Fruit fly (Drosophila melanogaster) whole organism, embryonic: ENCODE measurements around the gene GABPI.

Experiments
- Antp ChIP-seq: fragments of 200-800 bp; sonication (Bioruptor generic); optimal IDR thresholded peaks from 3 replicates; lab custom pipeline; 2016; ENCODE audit warnings: missing biosample characterization, missing genetic modification characterization
- Asciz ChIP-seq: fragments of 200-800 bp; sonication (Bioruptor generic); optimal IDR thresholded peaks from 2 replicates; lab custom pipeline; 2017; ENCODE audit warnings: missing biosample characterization, mild to moderate bottlenecking, missing genetic modification characterization, missing genetic modification reagents
- Atf-2 ChIP-seq: fragments of 200-800 bp; sonication (Bioruptor generic); optimal IDR thresholded peaks from 2 replicates; lab custom pipeline; 2016; ENCODE audit warnings: missing biosample characterization, missing genetic modification characterization
- Atf3 ChIP-seq: fragments of 200-800 bp; sonication (Bioruptor generic); optimal IDR thresholded peaks from 3 replicates; lab custom pipeline; 2016; ENCODE audit warnings: missing biosample characterization, missing genetic modification characterization
- CG10431 ChIP-seq: fragments of 200-800 bp; sonication (Bioruptor generic); optimal IDR thresholded peaks from 3 replicates; lab custom pipeline; 2018; ENCODE audit warnings: missing biosample characterization, mild to moderate bottlenecking, missing genetic modification characterization
- CG12391 ChIP-seq: fragments of 200-800 bp; sonication (Bioruptor generic); optimal IDR thresholded peaks from 3 replicates; lab custom pipeline; 2018; ENCODE audit warnings: missing biosample characterization, mild to moderate bottlenecking, missing genetic modification characterization, moderate library complexity
- CG12769 ChIP-seq: fragments of 200-800 bp; sonication (Bioruptor generic); optimal IDR thresholded peaks from 2 replicates; lab custom pipeline; 2019; ENCODE audit warnings: missing biosample characterization, mild to moderate bottlenecking, missing genetic modification characterization, moderate library complexity
- CG14860 ChIP-seq: fragments of 200-800 bp; sonication (Bioruptor generic); IDR thresholded peaks from 3 replicates; pipeline ENCODE4 v1.3.6; 2022; ENCODE audit warnings: missing biosample characterization, missing genetic modification characterization; ENCODE audit not compliant: partially characterized antibody
- CG14965 ChIP-seq: fragments of 200-800 bp; sonication (Bioruptor generic); optimal IDR thresholded peaks from 2 replicates; lab custom pipeline; 2016; ENCODE audit warnings: missing biosample characterization, missing genetic modification characterization, borderline replicate concordance
- CG15696 ChIP-seq: fragments of 200-800 bp; sonication (Bioruptor generic); optimal IDR thresholded peaks from 2 replicates; lab custom pipeline; 2019; ENCODE audit warnings: missing biosample characterization, mild to moderate bottlenecking, missing genetic modification characterization, moderate library complexity
- CG1647 ChIP-seq: fragments of 200-800 bp; sonication (Bioruptor generic); optimal IDR thresholded peaks from 3 replicates; lab custom pipeline; 2016; ENCODE audit warnings: missing biosample characterization, missing genetic modification characterization
- CG16813 ChIP-seq: fragments of 200-800 bp; sonication (Bioruptor generic); IDR thresholded peaks from 3 replicates; pipeline ENCODE4 v1.3.6; 2022; ENCODE audit warnings: missing biosample characterization, missing genetic modification characterization; ENCODE audit not compliant: partially characterized antibody
- CG2678 ChIP-seq: fragments of 200-800 bp; sonication (Bioruptor generic); optimal IDR thresholded peaks from 3 replicates; lab custom pipeline; 2019; ENCODE audit warnings: missing biosample characterization, mild to moderate bottlenecking, missing genetic modification characterization, moderate library complexity
- CG30403 ChIP-seq: fragments of 200-800 bp; sonication (Bioruptor generic); optimal IDR thresholded peaks from 3 replicates; lab custom pipeline; 2016; ENCODE audit warnings: missing biosample characterization, missing genetic modification characterization
- CG32532 ChIP-seq: fragments of 200-800 bp; sonication (Bioruptor generic); IDR thresholded peaks from 2 replicates; pipeline ENCODE4 v1.3.6; 2022; ENCODE audit warnings: missing biosample characterization, missing genetic modification characterization
- CG32772 ChIP-seq: fragments of 200-800 bp; sonication (Bioruptor generic); IDR thresholded peaks from 2 replicates; pipeline ENCODE4 v1.3.6; 2022; ENCODE audit warnings: missing biosample characterization, missing genetic modification characterization
- CG33213 ChIP-seq: fragments of 200-800 bp; sonication (Bioruptor generic); optimal IDR thresholded peaks from 3 replicates; lab custom pipeline; 2016; ENCODE audit warnings: missing biosample characterization, missing genetic modification characterization
- CG34224 ChIP-seq: fragments of 200-800 bp; sonication (Bioruptor generic); IDR thresholded peaks from 3 replicates; pipeline ENCODE4 v1.3.6; 2022; ENCODE audit warnings: missing biosample characterization, missing genetic modification characterization; ENCODE audit not compliant: partially characterized antibody
- CG3838 ChIP-seq: fragments of 200-800 bp; sonication (Bioruptor generic); optimal IDR thresholded peaks from 3 replicates; lab custom pipeline; 2016; ENCODE audit warnings: missing biosample characterization, missing genetic modification characterization
- CG5180 ChIP-seq: fragments of 200-800 bp; sonication (Bioruptor generic); optimal IDR thresholded peaks from 3 replicates; lab custom pipeline; 2017; ENCODE audit warnings: missing biosample characterization, missing genetic modification characterization, mild to moderate bottlenecking, moderate library complexity, missing genetic modification reagents
- CG5953 ChIP-seq: fragments of 200-800 bp; sonication (Bioruptor generic); IDR thresholded peaks from 2 replicates; pipeline ENCODE4 v1.3.6; 2022; ENCODE audit warnings: missing biosample characterization, missing genetic modification characterization
- CG6272 ChIP-seq: fragments of 200-800 bp; sonication (Bioruptor generic); IDR thresholded peaks from 2 replicates; pipeline ENCODE4 v1.3.6; 2022; ENCODE audit warnings: missing biosample characterization, missing genetic modification characterization
- CG7786 ChIP-seq: fragments of 200-800 bp; sonication (Bioruptor generic); optimal IDR thresholded peaks from 2 replicates; lab custom pipeline; 2016; ENCODE audit warnings: missing biosample characterization, missing genetic modification characterization
- CG8281 ChIP-seq: fragments of 200-800 bp; sonication (Bioruptor generic); optimal IDR thresholded peaks from 2 replicates; lab custom pipeline; 2018; ENCODE audit warnings: missing biosample characterization, mild to moderate bottlenecking, missing genetic modification characterization, moderate library complexity
- CG9609 ChIP-seq: fragments of 200-800 bp; sonication (Bioruptor generic); optimal IDR thresholded peaks from 3 replicates; lab custom pipeline; 2016; ENCODE audit warnings: missing biosample characterization, missing genetic modification characterization
- CG9817 ChIP-seq: fragments of 200-800 bp; sonication (Bioruptor generic); optimal IDR thresholded peaks from 2 replicates; lab custom pipeline; 2018; ENCODE audit warnings: missing biosample characterization, mild to moderate bottlenecking, missing genetic modification characterization, moderate library complexity
- Camta ChIP-seq: fragments of 200-800 bp; sonication (Bioruptor generic); optimal IDR thresholded peaks from 2 replicates; lab custom pipeline; 2016; ENCODE audit warnings: missing biosample characterization, missing genetic modification characterization
- Hsf ChIP-seq: fragments of 200-800 bp; sonication (Bioruptor generic); optimal IDR thresholded peaks from 3 replicates; lab custom pipeline; 2016; ENCODE audit warnings: missing biosample characterization, missing genetic modification characterization
- Lhr ChIP-seq: fragments of 200-800 bp; sonication (Bioruptor generic); optimal IDR thresholded peaks from 3 replicates; lab custom pipeline; 2017; ENCODE audit warnings: mild to moderate bottlenecking, missing biosample characterization, missing genetic modification reagents, missing genetic modification characterization
- Max ChIP-seq: fragments of 200-800 bp; sonication (Bioruptor generic); optimal IDR thresholded peaks from 2 replicates; lab custom pipeline; 2016; ENCODE audit warnings: missing biosample characterization, mild to moderate bottlenecking, missing genetic modification characterization
- Neu2 ChIP-seq: fragments of 200-800 bp; sonication (Bioruptor generic); optimal IDR thresholded peaks from 3 replicates; lab custom pipeline; 2016; ENCODE audit warnings: missing biosample characterization, missing genetic modification characterization, borderline replicate concordance
- Rx ChIP-seq: fragments of 200-800 bp; sonication (Bioruptor generic); IDR thresholded peaks from 2 replicates; pipeline ENCODE4 v1.3.6; 2022; ENCODE audit warnings: missing biosample characterization, missing genetic modification characterization
- Side ChIP-seq: fragments of 200-800 bp; sonication (Bioruptor generic); optimal IDR thresholded peaks from 2 replicates; lab custom pipeline; 2016; ENCODE audit warnings: missing biosample characterization, missing genetic modification characterization
- Trl ChIP-seq, 3 experiments: fragments of >200 bp in 2 of 3; fragments of 200-800 bp in 1 of 3; sonication (Bioruptor generic) in 1 of 3; optimal IDR thresholded peaks; 2 replicates in 1 of 3; 3 replicates in 2 of 3; lab custom pipeline; 2016 to 2017; ENCODE audit warnings: missing biosample characterization in 1 of 3, missing genetic modification characterization in 1 of 3
- Xbp1 ChIP-seq: fragments of 200-800 bp; sonication (Bioruptor generic); optimal IDR thresholded peaks from 3 replicates; lab custom pipeline; 2016; ENCODE audit warnings: missing biosample characterization, mild to moderate bottlenecking, missing genetic modification characterization
- ab ChIP-seq: fragments of 200-800 bp; sonication (Bioruptor generic); optimal IDR thresholded peaks from 2 replicates; lab custom pipeline; 2016; ENCODE audit warnings: missing biosample characterization, missing genetic modification characterization
- br ChIP-seq: fragments of >200 bp; optimal IDR thresholded peaks from 2 replicates; lab custom pipeline; 2017
- bsh ChIP-seq, 2 experiments: fragments of 200-800 bp; sonication (Bioruptor generic); optimal IDR thresholded peaks; 2 replicates each; lab custom pipeline; 2017 to 2018; ENCODE audit warnings: mild to moderate bottlenecking in 2 of 2, missing biosample characterization in 2 of 2, missing genetic modification characterization in 2 of 2, moderate library complexity in 1 of 2
- dm ChIP-seq: fragments of 200-800 bp; sonication (Bioruptor generic); optimal IDR thresholded peaks from 3 replicates; lab custom pipeline; 2016; ENCODE audit warnings: missing biosample characterization, missing genetic modification characterization
- esg ChIP-seq: fragments of 200-800 bp; sonication (Bioruptor generic); conservative IDR thresholded peaks from 2 replicates; pipeline ENCODE4 v1.3.6; 2022; ENCODE audit warnings: missing biosample characterization, missing genetic modification characterization
- ewg ChIP-seq: fragments of 200-800 bp; sonication (Bioruptor generic); optimal IDR thresholded peaks from 3 replicates; lab custom pipeline; 2017; ENCODE audit warnings: mild to moderate bottlenecking, missing biosample characterization, missing genetic modification reagents, missing genetic modification characterization
- fru ChIP-seq: fragments of >200 bp; optimal IDR thresholded peaks from 2 replicates; lab custom pipeline; 2017
- inv ChIP-seq: fragments of 200-800 bp; sonication (Bioruptor generic); IDR thresholded peaks from 2 replicates; pipeline ENCODE4 v1.3.6; 2022; ENCODE audit warnings: missing biosample characterization, missing genetic modification characterization; ENCODE audit not compliant: partially characterized antibody
- pb ChIP-seq: fragments of 200-800 bp; sonication (Bioruptor generic); optimal IDR thresholded peaks from 3 replicates; lab custom pipeline; 2016; ENCODE audit warnings: missing biosample characterization, missing genetic modification characterization
- scrt ChIP-seq: fragments of 200-800 bp; sonication (Bioruptor generic); optimal IDR thresholded peaks from 2 replicates; lab custom pipeline; 2018; ENCODE audit warnings: missing biosample characterization, mild to moderate bottlenecking, missing genetic modification characterization, moderate library complexity
- sens-2 ChIP-seq: fragments of 200-800 bp; sonication (Bioruptor generic); IDR thresholded peaks from 2 replicates; pipeline ENCODE4 v1.3.6; 2022; ENCODE audit warnings: missing biosample characterization, missing genetic modification characterization
- tna ChIP-seq: fragments of 200-800 bp; sonication (Bioruptor generic); IDR thresholded peaks from 2 replicates; pipeline ENCODE4 v1.3.6; 2022; ENCODE audit warnings: missing biosample characterization, missing genetic modification characterization; ENCODE audit not compliant: partially characterized antibody
- ttk ChIP-seq: fragments of 200-800 bp; sonication (Bioruptor generic); IDR thresholded peaks from 2 replicates; pipeline ENCODE4 v2.1.2; 2022; ENCODE audit warnings: missing biosample characterization, missing genetic modification characterization
- vfl ChIP-seq: fragments of 200-800 bp; sonication (Bioruptor generic); optimal IDR thresholded peaks from 2 replicates; lab custom pipeline; 2016; ENCODE audit warnings: missing biosample characterization, missing genetic modification characterization
- vnd ChIP-seq: fragments of 200-800 bp; sonication (Bioruptor generic); IDR thresholded peaks from 3 replicates; pipeline ENCODE4 v1.3.6; 2022; ENCODE audit warnings: missing biosample characterization, missing genetic modification characterization; ENCODE audit not compliant: partially characterized antibody
- wek ChIP-seq: fragments of 200-800 bp; sonication (Bioruptor generic); optimal IDR thresholded peaks from 3 replicates; lab custom pipeline; 2018; ENCODE audit warnings: missing biosample characterization, mild to moderate bottlenecking, missing genetic modification characterization, moderate library complexity

The GABPI gene

DNA sequence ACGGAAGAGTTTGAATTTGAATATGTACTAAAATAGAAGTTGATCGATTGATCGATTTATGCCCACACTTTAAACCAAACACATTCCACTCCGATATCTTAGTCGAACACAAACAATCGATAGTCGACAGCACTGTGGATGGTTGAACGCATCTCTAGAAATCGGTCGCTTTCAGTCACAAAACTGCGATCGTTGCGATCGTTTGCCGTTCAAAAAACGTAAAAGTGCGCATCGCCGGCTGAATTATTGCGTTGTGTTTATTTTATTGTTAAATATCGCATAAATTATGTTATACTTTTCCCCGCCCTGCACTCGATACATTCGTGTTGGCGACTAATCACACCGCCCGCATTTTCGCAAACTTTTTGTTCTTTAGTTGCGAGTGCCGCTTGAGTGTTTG lies 31.2 kb upstream of the GABPI start, which contains the start of gene Ccdc85 (continued):
- TF ChIP-seq ewg (GFP tag; lab: Kevin White, UChicago) (no peak), CG32532 (GFP tag; lab: Robert Waterston, UW) (peak; percentile 20; the same call in 1 of the 2 replicates), wek (GFP tag; lab: Kevin White, UChicago) (no peak), CG12769 (tag; lab: Kevin White, UChicago) (no peak), CG6272 (GFP tag; lab: Robert Waterston, UW) (no peak), vnd (peak; percentile 94), Asciz (GFP tag; lab: Kevin White, UChicago) (no peak), vfl (GFP tag; lab: Kevin White, UChicago) (peak; percentile 23), Trl (optimal IDR thresholded peaks at IDR 0.05; lab: Kevin White, UChicago) (no peak), Trl (GFP tag; optimal IDR thresholded peaks at IDR 0.05; lab: Kevin White, UChicago) (no peak), CG34224 (GFP tag; lab: Robert Waterston, UW) (peak; percentile 97), Antp (GFP tag; lab: Kevin White, UChicago) (no peak), Atf3 (GFP tag; lab: Kevin White, UChicago) (no peak), Lhr (GFP tag; lab: Kevin White, UChicago) (peak; percentile 12), Neu2 (no peak), pb (GFP tag; lab: Kevin White, UChicago) (no peak), tna (GFP tag; lab: Robert Waterston, UW) (peak; percentile 100), CG14860 (GFP tag; lab: Robert Waterston, UW) (peak; percentile 97), CG10431 (GFP tag; lab: Kevin White, UChicago) (no peak), CG7786 (no peak), CG32772 (GFP tag; lab: Robert Waterston, UW) (no peak), CG8281 (no peak), scrt (no peak), CG9817 (tag; lab: Kevin White, UChicago) (no peak), ttk (GFP tag; lab: Robert Waterston, UW) (no peak), Max (GFP tag; lab: Kevin White, UChicago) (no peak), sens-2 (GFP tag; lab: Robert Waterston, UW) (no peak), Side (peak; percentile 19), CG12391 (tag; lab: Kevin White, UChicago) (peak; percentile 24), CG1647 (GFP tag; lab: Kevin White, UChicago) (no peak), CG16813 (GFP tag; lab: Robert Waterston, UW) (peak; percentile 94), inv (GFP tag; lab: Robert Waterston, UW) (peak; percentile 84), CG9609 (GFP tag; lab: Kevin White, UChicago) (no peak), CG14965 (GFP tag; lab: Kevin White, UChicago) (no peak), ab (GFP tag; lab: Kevin White, UChicago) (no peak), bsh (GFP tag; optimal IDR thresholded peaks at IDR 0.05; lab: Kevin White, UChicago) (no peak), Hsf (GFP tag; lab: Kevin White, UChicago) (peak; percentile 22), Xbp1 (GFP tag; lab: Kevin White, UChicago) (peak; percentile 34), fru (lab: Kevin White, UChicago) (no peak), br (lab: Kevin White, UChicago) (no peak), CG3838 (GFP tag; lab: Kevin White, UChicago) (no peak), CG15696 (tag; lab: Kevin White, UChicago) (no peak), CG33213 (no peak), CG2678 (tag; lab: Kevin White, UChicago) (no peak), Camta (no peak), Atf-2 (no peak), esg (GFP tag; lab: Robert Waterston, UW) (no peak), dm (GFP tag; lab: Kevin White, UChicago) (no peak), CG5180 (GFP tag; lab: Kevin White, UChicago) (no peak), CG30403 (GFP tag; lab: Kevin White, UChicago) (no peak), CG5953 (GFP tag; lab: Robert Waterston, UW) (no peak), Rx (no peak)
